Fruit fly (Drosophila melanogaster) whole organism: ENCODE results near the gene CG33725.
A peak's percentile ranks its signal among the peaks of the same experiment; 100 is the strongest.

ENCODE experiments used
- CG8478 ChIP-seq: fragments of >200 bp; optimal IDR thresholded peaks from 2 replicates; lab custom pipeline; 2018; ENCODE audit warnings: inconsistent platforms
- psq ChIP-seq: fragments of >200 bp; optimal IDR thresholded peaks from 2 replicates; lab custom pipeline; 2017

- TF ChIP-seq psq (lab: Kevin White, UChicago) (no peak), CG8478 (peak; percentile 94)
These were observed 14.4 kb upstream of the CG33725 start, which contains the start of gene eyg for dm6 chr3L:12468016-12468415.
